Fruit fly (Drosophila melanogaster): Measurements from ENCODE around the gene mRpL36.

mRpL36 gene

DNA sequence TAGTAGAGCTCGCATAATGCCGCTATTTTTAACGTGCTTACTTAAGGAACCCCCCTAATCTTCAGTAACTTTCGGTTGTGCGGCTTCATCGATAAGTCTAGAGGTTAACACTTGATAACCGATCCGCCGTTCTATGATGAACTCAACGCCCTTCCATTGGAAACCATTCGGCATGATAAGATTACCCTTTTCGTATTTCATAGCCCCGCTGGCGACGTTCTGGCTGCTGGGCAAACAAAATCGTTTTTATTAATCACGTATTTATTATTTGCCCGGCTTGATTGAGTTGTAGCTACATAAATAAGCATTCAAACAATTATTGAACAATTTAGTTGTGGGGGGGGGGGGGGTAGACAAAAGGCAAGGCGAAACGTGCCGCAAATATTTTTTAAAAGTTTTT lies 31.4 kb downstream of the mRpL36 start:
- TF ChIP-seq EcR (GFP tag; optimal IDR thresholded peaks at IDR 0.05) (no peak), Snoo (tag; optimal IDR thresholded peaks at IDR 0.05) (no peak), CG9948 (tag; optimal IDR thresholded peaks at IDR 0.05) (no peak), Pif1A (GFP tag; optimal IDR thresholded peaks at IDR 0.05) (no peak), CG34367 (tag; optimal IDR thresholded peaks at IDR 0.05) (no peak), Ets98B (GFP tag; IDR thresholded peaks at IDR 0.05) (no peak), CG8159 (tag; optimal IDR thresholded peaks at IDR 0.05) (no peak), rn (GFP tag; IDR thresholded peaks at IDR 0.05) (no peak), D1 (tag; optimal IDR thresholded peaks at IDR 0.05) (no peak), CG17806 (tag; optimal IDR thresholded peaks at IDR 0.05) (no peak), CG13204 (GFP tag; optimal IDR thresholded peaks at IDR 0.05) (no peak), CG15710 (tag; optimal IDR thresholded peaks at IDR 0.05) (no peak), CG10348 (GFP tag; IDR thresholded peaks at IDR 0.05) (no peak), CG32121 (GFP tag; IDR thresholded peaks at IDR 0.05) (no peak), fd96Ca (GFP tag; IDR thresholded peaks at IDR 0.05) (no peak), Pif1B (GFP tag; optimal IDR thresholded peaks at IDR 0.05) (no peak), CG4496 (GFP tag; IDR thresholded peaks at IDR 0.05) (no peak), gl (tag; optimal IDR thresholded peaks at IDR 0.05) (no peak), CG8301 (tag; optimal IDR thresholded peaks at IDR 0.05) (no peak), CG12605 (GFP tag; IDR thresholded peaks at IDR 0.05) (no peak)

DNA sequence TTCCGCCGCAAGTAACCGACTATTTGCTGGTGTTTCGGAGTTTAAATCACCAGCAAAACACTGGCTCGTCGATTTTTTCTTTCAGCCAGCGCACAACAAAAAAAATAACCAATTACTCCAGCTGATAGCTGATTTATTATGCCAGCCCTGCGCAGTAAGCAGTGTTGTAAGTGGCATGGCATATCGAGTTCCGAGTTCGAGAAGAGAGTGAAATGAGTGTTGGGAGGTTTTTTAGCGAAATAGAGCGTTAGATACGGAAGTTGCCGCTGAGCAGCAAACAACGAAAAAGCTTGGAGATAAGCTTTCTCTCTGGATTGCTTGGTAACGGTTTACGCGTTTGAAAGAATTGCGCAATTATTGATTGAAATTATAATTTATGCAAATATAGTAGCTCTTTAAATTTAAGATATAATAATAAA lies 33.3 kb downstream of the mRpL36 start, which contains the start of gene CG7565:
CG7565 (minus strand) TSS at position 137 of the 419 bp plus-strand sequence.
- peak; percentile 11 for TF ChIP-seq CG8301 (tag; optimal IDR thresholded peaks at IDR 0.05)
- no peak for TF ChIP-seq CG14655 (GFP tag; optimal IDR thresholded peaks at IDR 0.05)
- TF ChIP-seq CG32121 (GFP tag; IDR thresholded peaks at IDR 0.05), result 0 out of 2 replicates have a peak, but pooled peaks have one; percentile 12
- TF ChIP-seq CG8159 (tag; optimal IDR thresholded peaks at IDR 0.05), result no peak
- peak; percentile 25; the same call in 1 of the 2 replicates for TF ChIP-seq CG12605 (GFP tag; IDR thresholded peaks at IDR 0.05)
- TF ChIP-seq CG4496 (GFP tag; IDR thresholded peaks at IDR 0.05), result peak; percentile 61
- peak; percentile 30 for TF ChIP-seq Pif1B (GFP tag; optimal IDR thresholded peaks at IDR 0.05)
- TF ChIP-seq Ets98B (GFP tag; IDR thresholded peaks at IDR 0.05), result peak; percentile 67

DNA sequence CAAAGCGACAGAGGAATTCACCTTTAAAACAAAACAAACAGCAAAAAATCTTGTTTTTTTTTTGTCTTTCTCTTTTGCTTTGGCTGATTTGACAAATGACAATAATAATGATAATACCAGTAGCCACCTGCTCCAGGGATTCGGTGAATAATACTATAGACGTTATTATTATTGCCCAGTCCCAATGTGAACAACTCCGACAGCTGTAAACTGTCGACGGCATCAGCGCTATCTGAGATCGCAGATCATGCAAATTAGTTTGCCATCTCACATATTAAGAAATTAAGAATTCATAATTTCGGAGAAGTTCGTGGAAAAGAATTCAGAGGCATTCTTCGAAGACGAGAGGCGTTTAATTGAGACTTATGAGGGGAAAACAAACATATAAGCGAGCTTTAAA lies 38.7 kb downstream of the mRpL36 start:
- TF ChIP-seq CG17806 (tag; optimal IDR thresholded peaks at IDR 0.05), result no peak
- no peak for TF ChIP-seq Snoo (tag; optimal IDR thresholded peaks at IDR 0.05)
- no peak for TF ChIP-seq CG10348 (GFP tag; IDR thresholded peaks at IDR 0.05)
- no peak for TF ChIP-seq Pif1A (GFP tag; optimal IDR thresholded peaks at IDR 0.05)

DNA sequence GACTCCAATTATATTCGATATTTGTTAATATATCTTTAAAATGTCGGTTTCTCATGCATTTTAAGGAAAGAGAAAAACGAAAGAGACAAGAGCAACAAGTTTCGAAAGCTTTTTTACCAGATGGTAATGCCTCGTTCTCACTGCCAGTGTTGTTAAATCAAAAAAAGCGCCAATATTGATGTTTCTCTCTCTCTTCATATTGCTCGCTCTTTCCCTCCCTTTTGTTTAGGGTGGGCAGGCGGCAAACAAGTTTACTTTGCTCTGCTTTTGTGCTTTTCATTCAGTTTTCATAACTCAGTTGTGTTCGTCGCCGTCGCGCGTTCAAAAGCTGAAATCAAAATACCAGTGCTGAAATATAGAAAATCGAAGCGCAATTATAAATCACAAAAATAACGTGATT lies 43.1 kb downstream of the mRpL36 start:
- TF ChIP-seq CG4496 (GFP tag; IDR thresholded peaks at IDR 0.05) (peak; percentile 49; the same call in 1 of the 3 replicates), EcR (GFP tag; optimal IDR thresholded peaks at IDR 0.05) (peak; percentile 28), Snoo (tag; optimal IDR thresholded peaks at IDR 0.05) (peak; percentile 59), Pif1A (GFP tag; optimal IDR thresholded peaks at IDR 0.05) (peak; percentile 75), CG8301 (tag; optimal IDR thresholded peaks at IDR 0.05) (peak; percentile 11), CG12605 (GFP tag; IDR thresholded peaks at IDR 0.05) (peak; percentile 72), CG9948 (tag; optimal IDR thresholded peaks at IDR 0.05) (no peak), Pif1B (GFP tag; optimal IDR thresholded peaks at IDR 0.05) (peak; percentile 66), D1 (tag; optimal IDR thresholded peaks at IDR 0.05) (no peak), CG8159 (tag; optimal IDR thresholded peaks at IDR 0.05) (peak; percentile 49), CG14655 (GFP tag; optimal IDR thresholded peaks at IDR 0.05) (no peak), CG32121 (GFP tag; IDR thresholded peaks at IDR 0.05) (peak; percentile 21; the same call in 1 of the 2 replicates), fd96Ca (GFP tag; IDR thresholded peaks at IDR 0.05) (no peak), gl (tag; optimal IDR thresholded peaks at IDR 0.05) (no peak), CG17806 (tag; optimal IDR thresholded peaks at IDR 0.05) (no peak), CG34367 (tag; optimal IDR thresholded peaks at IDR 0.05) (peak; percentile 14), CG15710 (tag; optimal IDR thresholded peaks at IDR 0.05) (peak; percentile 2), CG10348 (GFP tag; IDR thresholded peaks at IDR 0.05) (no peak), CG13204 (GFP tag; optimal IDR thresholded peaks at IDR 0.05) (no peak), rn (GFP tag; IDR thresholded peaks at IDR 0.05) (no peak), Ets98B (GFP tag; IDR thresholded peaks at IDR 0.05) (peak; percentile 74; the same call in 1 of the 2 replicates)

DNA sequence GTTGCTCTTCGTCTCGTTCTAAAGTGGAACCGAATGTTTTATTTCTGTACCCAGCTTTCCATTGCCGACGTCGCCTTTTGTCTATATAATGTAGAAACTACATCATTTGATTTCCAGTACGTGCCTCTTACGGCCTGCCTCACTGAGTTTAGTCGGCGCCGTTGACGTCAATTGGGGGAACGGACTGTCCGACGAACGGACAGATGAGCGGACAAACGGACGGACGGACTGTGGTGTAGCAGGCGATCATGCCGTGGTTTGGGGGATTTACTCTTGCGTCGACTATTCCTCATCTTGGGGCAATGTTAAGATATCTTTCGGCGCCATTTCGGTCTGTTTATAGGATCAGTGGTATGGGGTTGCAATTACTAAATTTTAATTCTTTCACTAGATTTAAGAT lies 44.1 kb downstream of the mRpL36 start:
- TF ChIP-seq CG17806 (tag; optimal IDR thresholded peaks at IDR 0.05) (no peak), CG14655 (GFP tag; optimal IDR thresholded peaks at IDR 0.05) (no peak), Pif1B (GFP tag; optimal IDR thresholded peaks at IDR 0.05) (no peak), CG10348 (GFP tag; IDR thresholded peaks at IDR 0.05) (no peak), gl (tag; optimal IDR thresholded peaks at IDR 0.05) (no peak), CG4496 (GFP tag; IDR thresholded peaks at IDR 0.05) (no peak), CG9948 (tag; optimal IDR thresholded peaks at IDR 0.05) (no peak), Ets98B (GFP tag; IDR thresholded peaks at IDR 0.05) (no peak), CG8301 (tag; optimal IDR thresholded peaks at IDR 0.05) (no peak), fd96Ca (GFP tag; IDR thresholded peaks at IDR 0.05) (no peak), CG32121 (GFP tag; IDR thresholded peaks at IDR 0.05) (no peak), CG8159 (tag; optimal IDR thresholded peaks at IDR 0.05) (no peak)

DNA sequence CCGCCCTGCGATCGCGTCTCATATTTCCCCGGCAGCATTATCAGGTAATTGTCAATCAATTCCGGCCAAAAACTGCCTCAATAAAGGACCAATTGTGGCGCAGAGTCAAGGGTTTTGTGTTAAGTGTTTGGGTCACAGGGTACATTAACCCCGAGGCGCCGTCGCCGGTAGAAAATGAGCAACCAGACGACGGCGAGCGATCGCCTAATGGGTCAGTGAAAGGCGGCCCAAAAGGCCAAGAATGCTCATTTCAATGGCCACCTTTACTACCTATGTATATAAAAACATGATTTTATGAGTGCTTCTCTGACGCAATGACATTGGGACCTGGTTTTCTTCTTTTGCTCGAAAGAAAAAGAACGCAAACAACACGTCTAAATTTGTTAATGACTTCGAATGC lies 45.3 kb downstream of the mRpL36 start:
- TF ChIP-seq CG8301 (tag; optimal IDR thresholded peaks at IDR 0.05) (no peak), CG14655 (GFP tag; optimal IDR thresholded peaks at IDR 0.05) (no peak), CG10348 (GFP tag; IDR thresholded peaks at IDR 0.05) (no peak), CG9948 (tag; optimal IDR thresholded peaks at IDR 0.05) (no peak), Ets98B (GFP tag; IDR thresholded peaks at IDR 0.05) (no peak), CG4496 (GFP tag; IDR thresholded peaks at IDR 0.05) (no peak), Pif1A (GFP tag; optimal IDR thresholded peaks at IDR 0.05) (no peak), CG15710 (tag; optimal IDR thresholded peaks at IDR 0.05) (no peak), gl (tag; optimal IDR thresholded peaks at IDR 0.05) (no peak)
